Worm (Caenorhabditis elegans) whole organism, L4 larva: ENCODE data around the gene cest-8.
A peak's percentile ranks its signal among the peaks of the same experiment; 100 is the strongest.

ENCODE experiments used
- F10B5.3 ChIP-seq: sonication (generic microtip); optimal IDR thresholded peaks from 2 replicates; lab custom pipeline; 2016; ENCODE audit warnings: mild to moderate bottlenecking, missing genetic modification characterization, missing compliant biosample characterization
- F26F4.8 ChIP-seq: fragments of 200-800 bp; sonication (Bioruptor generic); conservative IDR thresholded peaks from 2 replicates; pipeline ENCODE4 v1.3.6; 2022; ENCODE audit warnings: missing genetic modification characterization, missing compliant biosample characterization
- F44E2.7 ChIP-seq: fragments of 200-800 bp; sonication (Bioruptor generic); IDR thresholded peaks from 2 replicates; pipeline ENCODE4 v2.1.2; 2022; ENCODE audit warnings: missing genetic modification characterization, missing compliant biosample characterization
- T26A8.4 ChIP-seq: fragments of 200-800 bp; sonication (Bioruptor generic); IDR thresholded peaks from 2 replicates; pipeline ENCODE4 v1.3.6; 2022; ENCODE audit warnings: missing genetic modification characterization, missing compliant biosample characterization
- Y48G9A.11 ChIP-seq: fragments of 200-800 bp; sonication (Bioruptor generic); IDR thresholded peaks from 2 replicates; pipeline ENCODE4 v1.3.6; 2022; ENCODE audit warnings: missing genetic modification reagents, missing genetic modification characterization, missing compliant biosample characterization
- aha-1 ChIP-seq: fragments of 150-350 bp; peaks from one replicate; lab custom pipeline; 2014; ENCODE audit warnings: missing biosample characterization, missing genetic modification characterization
- ama-1 ChIP-seq: fragments of 150-350 bp; optimal IDR thresholded peaks from 2 replicates; lab custom pipeline; 2014; ENCODE audit warnings: inconsistent platforms, mixed read lengths
- attf-4 ChIP-seq: sonication (generic microtip); optimal IDR thresholded peaks from 3 replicates; lab custom pipeline; 2017; ENCODE audit warnings: missing biosample characterization, missing genetic modification characterization
- ceh-82 ChIP-seq: sonication (generic microtip); optimal IDR thresholded peaks from 2 replicates; lab custom pipeline; 2017; ENCODE audit warnings: missing biosample characterization, missing genetic modification characterization
- cey-2 ChIP-seq: sonication (generic microtip); optimal IDR thresholded peaks from 3 replicates; lab custom pipeline; 2017; ENCODE audit warnings: missing genetic modification characterization, mild to moderate bottlenecking, missing compliant biosample characterization, antibody characterized with exemption, borderline replicate concordance; ENCODE audit not compliant: insufficient read depth
- ctbp-1 ChIP-seq: fragments of 200-800 bp; sonication (Bioruptor generic); IDR thresholded peaks from 2 replicates; pipeline ENCODE4 v1.3.6; 2022; ENCODE audit warnings: missing genetic modification reagents, missing genetic modification characterization, missing compliant biosample characterization
- daf-8 ChIP-seq: fragments of 200-800 bp; sonication (Bioruptor generic); IDR thresholded peaks from 2 replicates; pipeline ENCODE4 v1.3.6; 2022; ENCODE audit warnings: missing genetic modification characterization, missing compliant biosample characterization
- dmd-6 ChIP-seq: fragments of 200-800 bp; sonication (Bioruptor generic); IDR thresholded peaks from 2 replicates; pipeline ENCODE4 v1.3.6; 2022; ENCODE audit warnings: missing genetic modification reagents, missing genetic modification characterization, missing compliant biosample characterization
- duxl-1 ChIP-seq: sonication (generic microtip); optimal IDR thresholded peaks from 2 replicates; lab custom pipeline; 2016; ENCODE audit warnings: mild to moderate bottlenecking, missing genetic modification characterization, moderate library complexity, missing compliant biosample characterization; ENCODE audit not compliant: poor library complexity
- fos-1 ChIP-seq: fragments of 150-350 bp; optimal IDR thresholded peaks from 2 replicates; lab custom pipeline; 2014; ENCODE audit warnings: missing biosample characterization, missing genetic modification characterization
- hif-1 ChIP-seq, 2 experiments: sonication (generic microtip); optimal IDR thresholded peaks; 2 replicates each; lab custom pipeline; 2016 to 2017; ENCODE audit warnings: missing compliant biosample characterization in 2 of 2, missing genetic modification characterization in 2 of 2, missing genetic modification reagents in 2 of 2, missing genotype in 2 of 2, mild to moderate bottlenecking in 1 of 2
- hlh-30 ChIP-seq: sonication (generic microtip); optimal IDR thresholded peaks from 2 replicates; lab custom pipeline; 2017; ENCODE audit warnings: antibody characterized with exemption, mild to moderate bottlenecking, missing genetic modification characterization, missing compliant biosample characterization; ENCODE audit not compliant: insufficient read depth
- lin-13 ChIP-seq: fragments of 150-350 bp; optimal IDR thresholded peaks from 2 replicates; lab custom pipeline; 2014; ENCODE audit warnings: missing biosample characterization, missing genetic modification reagents, missing genetic modification characterization
- lin-29 ChIP-seq: fragments of 200-800 bp; sonication (Bioruptor generic); IDR thresholded peaks from 2 replicates; pipeline ENCODE4 v1.3.6; 2022; ENCODE audit warnings: missing genetic modification reagents, missing genetic modification characterization, missing compliant biosample characterization
- lir-3 ChIP-seq: sonication (generic microtip); optimal IDR thresholded peaks from 2 replicates; lab custom pipeline; 2016; ENCODE audit warnings: mild to moderate bottlenecking, missing genetic modification characterization, missing compliant biosample characterization
- lsy-2 ChIP-seq, 2 experiments: fragments of 150-350 bp in 1 of 2; sonication (generic microtip) in 1 of 2; optimal IDR thresholded peaks; 2 replicates each; lab custom pipeline; 2014 to 2017; ENCODE audit warnings: missing biosample characterization in 2 of 2, missing genetic modification characterization in 2 of 2
- madf-9 ChIP-seq: fragments of 200-800 bp; sonication (Bioruptor generic); conservative IDR thresholded peaks from 2 replicates; pipeline ENCODE4 v1.3.6; 2022; ENCODE audit warnings: missing genetic modification reagents, missing genetic modification characterization, missing compliant biosample characterization
- mdl-1 ChIP-seq, 2 experiments: fragments of 150-350 bp in 1 of 2; sonication (generic microtip) in 1 of 2; optimal IDR thresholded peaks; 2 replicates each; lab custom pipeline; 2014 to 2017; ENCODE audit warnings: missing biosample characterization in 2 of 2, missing genetic modification characterization in 2 of 2
- mes-2 ChIP-seq: sonication (generic microtip); optimal IDR thresholded peaks from 2 replicates; lab custom pipeline; 2016; ENCODE audit warnings: missing genotype, mild to moderate bottlenecking, missing genetic modification characterization, missing compliant biosample characterization; ENCODE audit not compliant: poor library complexity, severe bottlenecking
- mxl-3 ChIP-seq: fragments of 200-800 bp; sonication (Bioruptor generic); optimal IDR thresholded peaks from 2 replicates; lab custom pipeline; 2018; ENCODE audit warnings: mild to moderate bottlenecking, missing genetic modification characterization, missing compliant biosample characterization
- nhr-28 ChIP-seq: fragments of 150-350 bp; optimal IDR thresholded peaks from 2 replicates; lab custom pipeline; 2014; ENCODE audit warnings: missing biosample characterization, missing genetic modification characterization
- nhr-41 ChIP-seq: fragments of 200-800 bp; sonication (Bioruptor generic); IDR thresholded peaks from 2 replicates; pipeline ENCODE4 v1.3.6; 2022; ENCODE audit warnings: missing genetic modification reagents, missing genetic modification characterization, missing compliant biosample characterization
- nhr-42 ChIP-seq: fragments of 200-800 bp; sonication (Bioruptor generic); IDR thresholded peaks from 2 replicates; pipeline ENCODE4 v1.3.6; 2022; ENCODE audit warnings: missing genetic modification characterization, missing compliant biosample characterization
- nhr-48 ChIP-seq: sonication (generic microtip); optimal IDR thresholded peaks from 2 replicates; lab custom pipeline; 2016; ENCODE audit warnings: mild to moderate bottlenecking, missing genetic modification characterization, missing compliant biosample characterization
- pha-4 ChIP-seq, 2 experiments: fragments of 150-350 bp in 1 of 2; fragments of 200-800 bp in 1 of 2; sonication (Bioruptor generic) in 1 of 2; IDR thresholded peaks in 1 of 2; optimal IDR thresholded peaks in 1 of 2; 2 replicates each; pipeline versions ENCODE4 v1.3.6 to Lab custom; 2014 to 2022; ENCODE audit warnings: missing genetic modification characterization in 2 of 2, missing genetic modification reagents in 2 of 2, missing biosample characterization in 1 of 2, missing compliant biosample characterization in 1 of 2
- php-3 ChIP-seq: fragments of 200-800 bp; sonication (Bioruptor generic); IDR thresholded peaks from 2 replicates; pipeline ENCODE4 v1.3.6; 2022; ENCODE audit warnings: missing genetic modification reagents, missing genetic modification characterization, missing compliant biosample characterization
- pqm-1 ChIP-seq: sonication (generic microtip); optimal IDR thresholded peaks from 2 replicates; lab custom pipeline; 2017; ENCODE audit warnings: missing biosample characterization, missing genetic modification characterization
- rbr-2 ChIP-seq: sonication (generic microtip); optimal IDR thresholded peaks from 2 replicates; lab custom pipeline; 2016; ENCODE audit warnings: missing genotype, missing genetic modification characterization, missing compliant biosample characterization
- saeg-2 ChIP-seq: fragments of 200-800 bp; sonication (Bioruptor generic); IDR thresholded peaks from 2 replicates; pipeline ENCODE4 v1.3.6; 2022; ENCODE audit warnings: missing genetic modification reagents, missing genetic modification characterization, missing compliant biosample characterization
- sdz-12 ChIP-seq: fragments of 200-800 bp; sonication (Bioruptor generic); optimal IDR thresholded peaks from 2 replicates; lab custom pipeline; 2018; ENCODE audit warnings: mild to moderate bottlenecking, missing genetic modification characterization, missing compliant biosample characterization
- set-16 ChIP-seq: fragments of 200-800 bp; sonication (Bioruptor generic); IDR thresholded peaks from 2 replicates; pipeline ENCODE4 v1.3.6; 2022; ENCODE audit warnings: missing genetic modification reagents, missing genetic modification characterization, missing compliant biosample characterization
- skn-1 ChIP-seq: fragments of 150-350 bp; optimal IDR thresholded peaks from 2 replicates; lab custom pipeline; 2014; ENCODE audit warnings: missing biosample characterization, missing genetic modification characterization
- tag-97 ChIP-seq: fragments of 200-800 bp; sonication (Bioruptor generic); IDR thresholded peaks from 2 replicates; pipeline ENCODE4 v1.3.6; 2022; ENCODE audit warnings: missing genetic modification characterization, missing compliant biosample characterization
- tra-1 ChIP-seq: fragments of 200-800 bp; sonication (Bioruptor generic); IDR thresholded peaks from 2 replicates; pipeline ENCODE4 v1.3.6; 2022; ENCODE audit warnings: missing genetic modification reagents, missing genetic modification characterization, missing compliant biosample characterization
- unc-130 ChIP-seq: sonication (generic microtip); optimal IDR thresholded peaks from 2 replicates; lab custom pipeline; 2016; ENCODE audit warnings: missing genetic modification reagents, missing genetic modification characterization, missing compliant biosample characterization
- unc-62 ChIP-seq, 3 experiments: fragments of 150-350 bp in 1 of 3; sonication (generic microtip); optimal IDR thresholded peaks in 2 of 3; peaks in 1 of 3; 1 replicate in 1 of 3; 2 replicates in 2 of 3; lab custom pipeline; 2014 to 2017; ENCODE audit warnings: missing biosample characterization in 3 of 3, missing genetic modification characterization in 3 of 3, missing genetic modification reagents in 3 of 3, missing genotype in 1 of 3
- zag-1 ChIP-seq: fragments of 150-350 bp; optimal IDR thresholded peaks from 2 replicates; lab custom pipeline; 2014; ENCODE audit warnings: missing biosample characterization, missing genetic modification characterization
- zip-11 ChIP-seq: fragments of 200-800 bp; sonication (Bioruptor generic); IDR thresholded peaks from 2 replicates; pipeline ENCODE4 v1.3.6; 2022; ENCODE audit warnings: missing genetic modification characterization, missing compliant biosample characterization
- zip-2 ChIP-seq: fragments of 150-350 bp; optimal IDR thresholded peaks from 2 replicates; lab custom pipeline; 2014; ENCODE audit warnings: missing biosample characterization, missing genetic modification characterization
- ztf-7 ChIP-seq: fragments of 150-350 bp; optimal IDR thresholded peaks from 2 replicates; lab custom pipeline; 2014; ENCODE audit warnings: missing biosample characterization, missing genetic modification characterization

Gene cest-8

ce11 chrX:12197367-12197766 is 22.1 kb upstream of the cest-8 start (continued):
- TF ChIP-seq sdz-12 (GFP tag; lab: Kevin White, UChicago): no peak
- peak; percentile 83; the same call in 1 of the 2 replicates for TF ChIP-seq tra-1 (GFP tag; lab: Robert Waterston, UW)
- TF ChIP-seq F10B5.3 (tag; lab: Kevin White, UChicago): no peak
- TF ChIP-seq ceh-82 (tag; lab: Kevin White, UChicago): no peak
- no peak for TF ChIP-seq zag-1 (tag; lab: Kevin White, UChicago)
- peak; percentile 92 for TF ChIP-seq php-3 (GFP tag; lab: Robert Waterston, UW)
- TF ChIP-seq ama-1: no peak
- no peak for TF ChIP-seq duxl-1 (tag; lab: Kevin White, UChicago)
- TF ChIP-seq nhr-48 (tag; lab: Kevin White, UChicago): peak; percentile 61

- no peak for TF ChIP-seq set-16 (GFP tag; lab: Robert Waterston, UW)
- no peak for TF ChIP-seq mes-2 (tag; lab: Kevin White, UChicago)
- TF ChIP-seq unc-62 (GFP tag; optimal IDR thresholded peaks at IDR 0.05 in 1 of 2; lab: Kevin White, UChicago): peak in 1 of 2 experiments; percentile 58
- no peak for TF ChIP-seq unc-62 (tag; optimal IDR thresholded peaks at IDR 0.05; lab: Kevin White, UChicago)
- no peak for TF ChIP-seq nhr-42 (GFP tag; lab: Robert Waterston, UW)
- TF ChIP-seq F44E2.7 (GFP tag; lab: Robert Waterston, UW): no peak
- no peak for TF ChIP-seq ztf-7
- no peak for TF ChIP-seq nhr-28 (tag; lab: Kevin White, UChicago)
- no peak for TF ChIP-seq sdz-12 (GFP tag; lab: Kevin White, UChicago)
- TF ChIP-seq aha-1 (tag; lab: Kevin White, UChicago): peak; percentile 62
- no peak for TF ChIP-seq unc-130 (GFP tag; lab: Kevin White, UChicago)
- TF ChIP-seq pqm-1: no peak
- TF ChIP-seq T26A8.4 (GFP tag; lab: Robert Waterston, UW): no peak
- TF ChIP-seq lir-3 (tag; lab: Kevin White, UChicago): no peak
- TF ChIP-seq lsy-2 (tag; optimal IDR thresholded peaks at IDR 0.05; lab: Kevin White, UChicago): peak in 1 of 2 experiments; percentile 33
- no peak for TF ChIP-seq attf-4 (tag; lab: Kevin White, UChicago)
- TF ChIP-seq mdl-1 (tag; optimal IDR thresholded peaks at IDR 0.05; lab: Kevin White, UChicago): peak in 1 of 2 experiments; percentile 5
- no peak for TF ChIP-seq saeg-2
- no peak; the same call in 1 of the 2 replicates for TF ChIP-seq dmd-6 (GFP tag; lab: Robert Waterston, UW)
- no peak for TF ChIP-seq ama-1
- peak in 1 of 2 experiments; percentile 83 for TF ChIP-seq hif-1 (tag; optimal IDR thresholded peaks at IDR 0.05; lab: Kevin White, UChicago)
- no peak for TF ChIP-seq lin-13 (GFP tag; lab: Kevin White, UChicago)
- 0 out of 2 replicates have a peak, but pooled peaks have one; percentile 26 for TF ChIP-seq ctbp-1 (GFP tag; lab: Robert Waterston, UW)
- no peak for TF ChIP-seq pha-4 (GFP tag; IDR thresholded peaks at IDR 0.05; lab: Robert Waterston, UW)
- no peak for TF ChIP-seq pha-4 (tag; optimal IDR thresholded peaks at IDR 0.05; lab: Kevin White, UChicago)
- TF ChIP-seq tag-97 (GFP tag; lab: Robert Waterston, UW): no peak
Measured at ce11 chrX:12198298-12198697, 21.2 kb upstream of the cest-8 start.

- TF ChIP-seq nhr-48 (tag; lab: Kevin White, UChicago): peak; percentile 20
- 0 out of 2 replicates have a peak, but pooled peaks have one; percentile 27 for TF ChIP-seq T26A8.4 (GFP tag; lab: Robert Waterston, UW)
- TF ChIP-seq madf-9 (GFP tag; lab: Robert Waterston, UW): no peak
- TF ChIP-seq ztf-7: no peak
- TF ChIP-seq mdl-1 (tag; optimal IDR thresholded peaks at IDR 0.05; lab: Kevin White, UChicago): no peak
- no peak for TF ChIP-seq zip-11 (GFP tag; lab: Robert Waterston, UW)
- peak; percentile 90 for TF ChIP-seq aha-1 (tag; lab: Kevin White, UChicago)
- no peak for TF ChIP-seq daf-8 (GFP tag; lab: Robert Waterston, UW)
- no peak for TF ChIP-seq zip-2 (tag; lab: Kevin White, UChicago)
- TF ChIP-seq dmd-6 (GFP tag; lab: Robert Waterston, UW): peak; percentile 15; the same call in 1 of the 2 replicates
- TF ChIP-seq pqm-1: no peak
- peak; percentile 41 for TF ChIP-seq hlh-30 (tag; lab: Kevin White, UChicago)
- peak; percentile 22 for TF ChIP-seq rbr-2 (tag; lab: Kevin White, UChicago)
- TF ChIP-seq nhr-41 (GFP tag; lab: Robert Waterston, UW): no peak
- TF ChIP-seq fos-1 (tag; lab: Kevin White, UChicago): no peak
- no peak for TF ChIP-seq Y48G9A.11 (GFP tag; lab: Robert Waterston, UW)
- no peak for TF ChIP-seq skn-1
- TF ChIP-seq tag-97 (GFP tag; lab: Robert Waterston, UW): no peak
- TF ChIP-seq lin-29 (GFP tag; lab: Robert Waterston, UW): no peak
- no peak for TF ChIP-seq lir-3 (tag; lab: Kevin White, UChicago)
- TF ChIP-seq F26F4.8: no peak
- TF ChIP-seq tra-1 (GFP tag; lab: Robert Waterston, UW): no peak
- no peak for TF ChIP-seq mxl-3
- TF ChIP-seq cey-2 (tag; lab: Kevin White, UChicago): no peak
- TF ChIP-seq nhr-42 (GFP tag; lab: Robert Waterston, UW): no peak
Measured at ce11 chrX:12200577-12200976, 18.9 kb upstream of the cest-8 start.
